Worm (Caenorhabditis elegans) whole organism, young adult: Measurements from ENCODE around the gene xpc-1.

Experiments
- B0019.2 ChIP-seq: fragments of 200-800 bp; sonication (Bioruptor generic); conservative IDR thresholded peaks from 2 replicates; pipeline ENCODE4 v1.3.6; 2022; ENCODE audit warnings: missing genetic modification reagents, missing genetic modification characterization, missing compliant biosample characterization
- C06A6.2 ChIP-seq: fragments of 200-800 bp; sonication (Bioruptor generic); conservative IDR thresholded peaks from 2 replicates; pipeline ENCODE4 v1.3.6; 2022; ENCODE audit warnings: missing genetic modification characterization, missing compliant biosample characterization
- F23B12.7 ChIP-seq: sonication (generic microtip); optimal IDR thresholded peaks from 2 replicates; lab custom pipeline; 2017; ENCODE audit warnings: missing genetic modification characterization, mild to moderate bottlenecking, missing compliant biosample characterization, antibody characterized with exemption, moderate library complexity; ENCODE audit not compliant: insufficient read depth
- F39B2.1 ChIP-seq: fragments of 200-800 bp; sonication (Bioruptor generic); IDR thresholded peaks from 2 replicates; pipeline ENCODE4 v1.3.6; 2022; ENCODE audit warnings: missing genetic modification reagents, missing genetic modification characterization, missing compliant biosample characterization
- F55B11.4 ChIP-seq: sonication (generic microtip); optimal IDR thresholded peaks from 2 replicates; lab custom pipeline; 2016; ENCODE audit warnings: missing compliant biosample characterization, missing genetic modification characterization, borderline replicate concordance; ENCODE audit not compliant: insufficient read depth
- T26A5.8 ChIP-seq: sonication (generic microtip); optimal IDR thresholded peaks from 2 replicates; lab custom pipeline; 2016; ENCODE audit warnings: missing genetic modification characterization, missing compliant biosample characterization
- Y79H2A.3 ChIP-seq: fragments of 200-800 bp; sonication (Bioruptor generic); conservative IDR thresholded peaks from 2 replicates; pipeline ENCODE4 v1.3.6; 2022; ENCODE audit warnings: missing genetic modification reagents, missing genetic modification characterization, missing compliant biosample characterization
- aptf-2 ChIP-seq: fragments of 200-800 bp; sonication (Bioruptor generic); conservative IDR thresholded peaks from 2 replicates; pipeline ENCODE4 v1.3.6; 2022; ENCODE audit warnings: missing genetic modification reagents, missing genetic modification characterization, missing compliant biosample characterization
- attf-6 ChIP-seq: fragments of 200-800 bp; sonication (Bioruptor generic); IDR thresholded peaks from 2 replicates; pipeline ENCODE4 v1.3.6; 2022; ENCODE audit warnings: missing genetic modification reagents, missing genetic modification characterization, missing compliant biosample characterization
- bed-1 ChIP-seq: fragments of 200-800 bp; sonication (Bioruptor generic); IDR thresholded peaks from 2 replicates; pipeline ENCODE4 v1.3.6; 2022; ENCODE audit warnings: missing genetic modification reagents, missing genetic modification characterization, missing compliant biosample characterization
- ccch-3 ChIP-seq: fragments of 200-800 bp; sonication (Bioruptor generic); optimal IDR thresholded peaks from 2 replicates; lab custom pipeline; 2018; ENCODE audit warnings: mild to moderate bottlenecking, missing genetic modification characterization, missing compliant biosample characterization
- ceh-58 ChIP-seq: fragments of 200-800 bp; sonication (Bioruptor generic); IDR thresholded peaks from 2 replicates; pipeline ENCODE4 v1.3.6; 2022; ENCODE audit warnings: missing genetic modification characterization, missing compliant biosample characterization
- ceh-91 ChIP-seq: fragments of 200-800 bp; sonication (Bioruptor generic); IDR thresholded peaks from 2 replicates; pipeline ENCODE4 v1.3.6; 2022; ENCODE audit warnings: missing genetic modification reagents, missing genetic modification characterization, missing compliant biosample characterization
- chd-7 ChIP-seq: sonication (generic microtip); optimal IDR thresholded peaks from 2 replicates; lab custom pipeline; 2016; ENCODE audit warnings: mild to moderate bottlenecking, missing genetic modification characterization, moderate library complexity, missing compliant biosample characterization
- die-1 ChIP-seq: sonication (generic microtip); optimal IDR thresholded peaks from 2 replicates; lab custom pipeline; 2016; ENCODE audit warnings: missing genotype, mild to moderate bottlenecking, missing genetic modification characterization, missing compliant biosample characterization
- efl-1 ChIP-seq: fragments of 150-350 bp; optimal IDR thresholded peaks from 2 replicates; lab custom pipeline; 2014; ENCODE audit warnings: missing biosample characterization, missing genetic modification reagents, missing genetic modification characterization
- gei-17 ChIP-seq: fragments of 200-800 bp; sonication (Bioruptor generic); optimal IDR thresholded peaks from 2 replicates; lab custom pipeline; 2018; ENCODE audit warnings: mild to moderate bottlenecking, missing genetic modification characterization, missing compliant biosample characterization
- let-526 ChIP-seq: fragments of 200-800 bp; sonication (Bioruptor generic); IDR thresholded peaks from 2 replicates; pipeline ENCODE4 v1.3.6; 2022; ENCODE audit warnings: missing genetic modification reagents, missing genetic modification characterization, missing compliant biosample characterization
- lin-26 ChIP-seq: fragments of 200-800 bp; sonication (Bioruptor generic); IDR thresholded peaks from 2 replicates; pipeline ENCODE4 v1.3.6; 2022; ENCODE audit warnings: missing genetic modification reagents, missing genetic modification characterization, missing compliant biosample characterization
- lir-1 ChIP-seq: fragments of 200-800 bp; sonication (Bioruptor generic); conservative IDR thresholded peaks from 2 replicates; pipeline ENCODE4 v1.3.6; 2022; ENCODE audit warnings: missing genetic modification reagents, missing genetic modification characterization, missing compliant biosample characterization
- madf-8 ChIP-seq: fragments of 200-800 bp; sonication (Bioruptor generic); conservative IDR thresholded peaks from 2 replicates; pipeline ENCODE4 v1.3.6; 2022; ENCODE audit warnings: missing genetic modification reagents, missing genetic modification characterization, missing compliant biosample characterization
- mxl-1 ChIP-seq: sonication (generic microtip); optimal IDR thresholded peaks from 2 replicates; lab custom pipeline; 2016; ENCODE audit warnings: missing genetic modification characterization, missing compliant biosample characterization
- nfyb-1 ChIP-seq: fragments of 200-800 bp; sonication (Bioruptor generic); IDR thresholded peaks from 2 replicates; pipeline ENCODE4 v1.3.6; 2022; ENCODE audit warnings: missing genetic modification reagents, missing genetic modification characterization, missing compliant biosample characterization
- nhr-27 ChIP-seq: fragments of 200-800 bp; sonication (Bioruptor generic); optimal IDR thresholded peaks from 2 replicates; lab custom pipeline; 2018; ENCODE audit warnings: mild to moderate bottlenecking, missing genetic modification characterization, moderate library complexity, missing compliant biosample characterization
- sea-2 ChIP-seq: fragments of 200-800 bp; sonication (Bioruptor generic); IDR thresholded peaks from 2 replicates; pipeline ENCODE4 v1.3.6; 2022; ENCODE audit warnings: missing genetic modification characterization, missing compliant biosample characterization
- snpc-1.3 ChIP-seq: sonication (generic microtip); optimal IDR thresholded peaks from 2 replicates; lab custom pipeline; 2017; ENCODE audit warnings: missing genetic modification characterization, mild to moderate bottlenecking, missing compliant biosample characterization, antibody characterized with exemption, moderate library complexity, missing genotype, missing genetic modification reagents; ENCODE audit not compliant: insufficient read depth
- somi-1 ChIP-seq: fragments of 200-800 bp; sonication (Bioruptor generic); optimal IDR thresholded peaks from 2 replicates; lab custom pipeline; 2018; ENCODE audit warnings: mild to moderate bottlenecking, missing genetic modification characterization, missing compliant biosample characterization
- sptf-2 ChIP-seq: fragments of 200-800 bp; sonication (Bioruptor generic); optimal IDR thresholded peaks from 2 replicates; lab custom pipeline; 2018; ENCODE audit warnings: mild to moderate bottlenecking, missing genetic modification characterization, missing compliant biosample characterization
- tbx-9 ChIP-seq: sonication (generic microtip); optimal IDR thresholded peaks from 2 replicates; lab custom pipeline; 2016; ENCODE audit warnings: borderline replicate concordance, missing genetic modification characterization, inconsistent platforms, missing compliant biosample characterization
- ztf-25 ChIP-seq: fragments of 200-800 bp; sonication (Bioruptor generic); IDR thresholded peaks from 2 replicates; pipeline ENCODE4 v1.3.6; 2022; ENCODE audit warnings: missing genetic modification reagents, missing genetic modification characterization, missing compliant biosample characterization
- ztf-28 ChIP-seq: fragments of 200-800 bp; sonication (Bioruptor generic); IDR thresholded peaks from 2 replicates; pipeline ENCODE4 v1.3.6; 2022; ENCODE audit warnings: missing genetic modification reagents, missing genetic modification characterization, missing compliant biosample characterization
- ztf-3 ChIP-seq: fragments of 200-800 bp; sonication (Bioruptor generic); optimal IDR thresholded peaks from 2 replicates; lab custom pipeline; 2018; ENCODE audit warnings: mild to moderate bottlenecking, missing genetic modification characterization, missing compliant biosample characterization
- ztf-6 ChIP-seq: fragments of 200-800 bp; sonication (Bioruptor generic); IDR thresholded peaks from 2 replicates; pipeline ENCODE4 v1.3.6; 2022; ENCODE audit warnings: missing genetic modification reagents, missing genetic modification characterization, missing compliant biosample characterization

Gene xpc-1

ce11 chrIV:1992789-1993188 lies at the start of gene xpc-1:
Gene xpc-1, plus strand, starts transcription at chrIV:1993089.
- TF ChIP-seq ztf-28 (GFP tag; lab: Robert Waterston, UW) = no peak
- no peak for TF ChIP-seq T26A5.8 (tag; lab: Kevin White, UChicago)
- no peak for TF ChIP-seq sptf-2 (GFP tag; lab: Kevin White, UChicago)
- no peak for TF ChIP-seq somi-1 (GFP tag; lab: Kevin White, UChicago)
- no peak for TF ChIP-seq ceh-58
- TF ChIP-seq tbx-9 (tag; lab: Kevin White, UChicago) = no peak
- no peak for TF ChIP-seq F23B12.7
- TF ChIP-seq gei-17 = no peak
- TF ChIP-seq mxl-1 (tag; lab: Kevin White, UChicago) = no peak
- TF ChIP-seq Y79H2A.3 (GFP tag; lab: Robert Waterston, UW) = no peak
- no peak for TF ChIP-seq bed-1
- no peak for TF ChIP-seq F55B11.4 (tag; lab: Kevin White, UChicago)
- TF ChIP-seq madf-8 (GFP tag; lab: Robert Waterston, UW) = no peak
- TF ChIP-seq C06A6.2 (GFP tag; lab: Robert Waterston, UW) = no peak
- no peak for TF ChIP-seq sea-2 (GFP tag; lab: Robert Waterston, UW)

ce11 chrIV:1945200-1945599 lies 47.7 kb upstream of the xpc-1 start:
- no peak for TF ChIP-seq nfyb-1 (GFP tag; lab: Robert Waterston, UW)
- no peak for TF ChIP-seq aptf-2 (GFP tag; lab: Robert Waterston, UW)
- TF ChIP-seq ccch-3 (GFP tag; lab: Kevin White, UChicago) = no peak
- TF ChIP-seq let-526 (GFP tag; lab: Robert Waterston, UW) = no peak
- TF ChIP-seq ztf-25 (GFP tag; lab: Robert Waterston, UW) = no peak
- TF ChIP-seq lir-1 = no peak
- no peak for TF ChIP-seq ztf-3
- TF ChIP-seq lin-26 (GFP tag; lab: Robert Waterston, UW) = no peak
- TF ChIP-seq ceh-58 = no peak
- TF ChIP-seq chd-7 (tag; lab: Kevin White, UChicago) = no peak

DNA sequence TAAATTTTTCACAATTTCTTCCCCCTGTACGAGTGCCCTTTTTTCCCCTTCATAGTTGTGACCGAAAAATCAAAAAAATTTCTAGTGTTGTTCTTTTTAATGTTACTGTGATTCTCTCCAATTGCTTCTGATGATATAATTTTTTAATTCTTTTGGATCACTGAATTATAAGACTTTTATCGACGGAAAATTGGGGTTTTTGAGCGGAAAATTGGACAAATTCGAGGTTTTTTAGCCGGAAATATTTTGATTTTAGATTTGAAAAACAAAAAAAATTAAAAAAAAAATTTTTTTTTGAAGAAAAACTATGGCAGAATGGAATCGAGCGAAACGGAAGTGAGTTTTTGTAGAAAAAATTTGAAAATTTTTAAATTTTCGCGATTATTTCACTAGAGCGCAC lies 45.0 kb upstream of the xpc-1 start, which contains the start of gene tsen-54:
TSS of gene tsen-54 (plus strand) at position 301 of the 400 bp plus-strand sequence.
- TF ChIP-seq attf-6 (GFP tag; lab: Robert Waterston, UW) (no peak), nfyb-1 (GFP tag; lab: Robert Waterston, UW) (no peak), die-1 (tag; lab: Kevin White, UChicago) (no peak), snpc-1.3 (tag; lab: Kevin White, UChicago) (no peak), efl-1 (GFP tag; lab: Kevin White, UChicago) (no peak), F39B2.1 (GFP tag; lab: Robert Waterston, UW) (no peak), nhr-27 (tag; lab: Kevin White, UChicago) (no peak), B0019.2 (GFP tag; lab: Robert Waterston, UW) (no peak)
- TF ChIP-seq, all 124 proteins: peak for 0

- 0 out of 2 replicates have a peak, but pooled peaks have one; percentile 6 for TF ChIP-seq ztf-6
Measured at ce11 chrIV:1949870-1950269, 43.0 kb upstream of the xpc-1 start.

ce11 chrIV:1950617-1951016 lies 42.3 kb upstream of the xpc-1 start:
- TF ChIP-seq ceh-91 (peak; percentile 22; the same call in 1 of the 2 replicates), let-526 (GFP tag; lab: Robert Waterston, UW) (peak; percentile 16; the same call in 1 of the 2 replicates)
